Worm (Caenorhabditis elegans) whole organism, L4/young adult: ENCODE data around the gene cfz-2.

ENCODE experiments used
- W03F9.2 ChIP-seq: fragments of 150-350 bp; optimal IDR thresholded peaks from 2 replicates; lab custom pipeline; 2014; ENCODE audit warnings: missing biosample characterization, missing genetic modification characterization
- dao-5 ChIP-seq: sonication (generic microtip); optimal IDR thresholded peaks from 2 replicates; lab custom pipeline; 2016; ENCODE audit warnings: missing genotype, missing genetic modification characterization, moderate library complexity, missing compliant biosample characterization
- him-1 ChIP-seq: sonication (generic microtip); optimal IDR thresholded peaks from 2 replicates; lab custom pipeline; 2016; ENCODE audit warnings: missing genotype, missing genetic modification reagents, missing genetic modification characterization, missing compliant biosample characterization

DNA sequence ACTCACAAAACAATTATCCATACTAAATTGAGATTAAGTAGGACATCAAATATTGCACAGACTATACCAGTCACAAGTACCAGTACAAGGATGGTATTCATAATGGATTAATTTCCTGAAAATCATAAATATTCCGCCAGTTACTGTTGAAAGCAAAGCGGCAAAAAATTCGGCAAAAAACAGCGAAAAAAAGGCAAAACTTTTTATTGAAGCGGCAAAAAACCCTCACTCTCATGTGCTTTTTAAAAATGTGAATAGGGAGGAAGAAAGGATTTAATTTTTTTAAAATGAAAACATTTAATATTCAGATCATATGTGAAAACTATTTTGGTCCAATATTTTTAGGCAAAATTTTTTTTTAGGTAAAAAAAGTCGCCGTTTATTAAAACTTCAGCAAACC is 26.1 kb upstream of the cfz-2 start, which contains the start of gene srbc-29:
- TF ChIP-seq him-1 (tag; lab: Kevin White, UChicago) (no peak), W03F9.2 (no peak), dao-5 (tag; lab: Kevin White, UChicago) (no peak)
